Worm (Caenorhabditis elegans) whole organism, late embryonic: ENCODE data around the gene F58F9.3.

Experiments used
- K09A11.1 ChIP-seq: sonication (generic microtip); optimal IDR thresholded peaks from 2 replicates; lab custom pipeline; 2017; ENCODE audit warnings: antibody characterized with exemption, mild to moderate bottlenecking, missing genetic modification characterization, missing compliant biosample characterization; ENCODE audit not compliant: insufficient read depth
- T23F11.4 ChIP-seq: fragments of 200-800 bp; sonication (Bioruptor generic); optimal IDR thresholded peaks from 2 replicates; lab custom pipeline; 2018; ENCODE audit warnings: mild to moderate bottlenecking, missing genetic modification characterization, missing compliant biosample characterization
- ceh-34 ChIP-seq: sonication (generic microtip); optimal IDR thresholded peaks from 2 replicates; lab custom pipeline; 2016; ENCODE audit warnings: mild to moderate bottlenecking, missing genetic modification characterization, missing compliant biosample characterization
- ceh-48 ChIP-seq: sonication (generic microtip); optimal IDR thresholded peaks from 2 replicates; lab custom pipeline; 2016; ENCODE audit warnings: missing genetic modification characterization, inconsistent platforms, missing compliant biosample characterization
- dve-1 ChIP-seq: sonication (generic microtip); optimal IDR thresholded peaks from 2 replicates; lab custom pipeline; 2017; ENCODE audit warnings: antibody characterized with exemption, mild to moderate bottlenecking, missing genetic modification characterization, missing compliant biosample characterization
- hlh-15 ChIP-seq: sonication (generic microtip); optimal IDR thresholded peaks from 2 replicates; lab custom pipeline; 2016; ENCODE audit warnings: missing genetic modification characterization, missing compliant biosample characterization
- lin-11 ChIP-seq: fragments of 200-800 bp; sonication (Bioruptor generic); optimal IDR thresholded peaks from 2 replicates; lab custom pipeline; 2018; ENCODE audit warnings: mild to moderate bottlenecking, missing genetic modification characterization, missing compliant biosample characterization
- pag-3 ChIP-seq: sonication (generic microtip); optimal IDR thresholded peaks from 2 replicates; lab custom pipeline; 2016; ENCODE audit warnings: missing compliant biosample characterization, missing genetic modification characterization, borderline replicate concordance
- pha-4 ChIP-seq: fragments of 150-350 bp; optimal IDR thresholded peaks from 2 replicates; lab custom pipeline; 2018; ENCODE audit warnings: missing biosample characterization, missing genetic modification reagents, missing genetic modification characterization
- pros-1 ChIP-seq: fragments of 150-350 bp; optimal IDR thresholded peaks from 2 replicates; lab custom pipeline; 2014; ENCODE audit warnings: missing biosample characterization, missing genetic modification reagents, missing genetic modification characterization
- sox-4 ChIP-seq: sonication (generic microtip); optimal IDR thresholded peaks from 2 replicates; lab custom pipeline; 2017; ENCODE audit warnings: mild to moderate bottlenecking, missing genetic modification characterization, inconsistent platforms, missing compliant biosample characterization
- tbx-2 ChIP-seq: sonication (generic microtip); optimal IDR thresholded peaks from 2 replicates; lab custom pipeline; 2016; ENCODE audit warnings: missing genetic modification characterization, missing compliant biosample characterization
- unc-55 ChIP-seq: sonication (generic microtip); optimal IDR thresholded peaks from 2 replicates; lab custom pipeline; 2017; ENCODE audit warnings: missing biosample characterization, missing genetic modification reagents, missing genetic modification characterization
- zip-5 ChIP-seq: sonication (generic microtip); optimal IDR thresholded peaks from 2 replicates; lab custom pipeline; 2016; ENCODE audit warnings: missing genetic modification characterization, missing compliant biosample characterization

- no peak for TF ChIP-seq tbx-2 (tag; lab: Kevin White, UChicago)
- TF ChIP-seq dve-1 (tag; lab: Kevin White, UChicago): no peak
- TF ChIP-seq lin-11 (tag; lab: Kevin White, UChicago): no peak
- no peak for TF ChIP-seq K09A11.1 (tag; lab: Kevin White, UChicago)
- TF ChIP-seq ceh-34: no peak
- TF ChIP-seq sox-4 (tag; lab: Kevin White, UChicago): no peak
- TF ChIP-seq unc-55 (GFP tag; lab: Kevin White, UChicago): no peak
- no peak for TF ChIP-seq pros-1 (tag; lab: Kevin White, UChicago)
- TF ChIP-seq T23F11.4 (GFP tag; lab: Kevin White, UChicago): no peak
- TF ChIP-seq hlh-15 (tag; lab: Kevin White, UChicago): no peak
- no peak for TF ChIP-seq zip-5 (tag; lab: Kevin White, UChicago)
- TF ChIP-seq pag-3 (tag; lab: Kevin White, UChicago): no peak
- TF ChIP-seq ceh-48 (tag; lab: Kevin White, UChicago): no peak
- TF ChIP-seq pha-4 (tag; lab: Kevin White, UChicago): no peak
Observed at ce11 chrIV:6232769-6233290, at the start of gene F58F9.3.
